Worm (Caenorhabditis elegans): ENCODE data around the gene Y39A1A.16.

DNA sequence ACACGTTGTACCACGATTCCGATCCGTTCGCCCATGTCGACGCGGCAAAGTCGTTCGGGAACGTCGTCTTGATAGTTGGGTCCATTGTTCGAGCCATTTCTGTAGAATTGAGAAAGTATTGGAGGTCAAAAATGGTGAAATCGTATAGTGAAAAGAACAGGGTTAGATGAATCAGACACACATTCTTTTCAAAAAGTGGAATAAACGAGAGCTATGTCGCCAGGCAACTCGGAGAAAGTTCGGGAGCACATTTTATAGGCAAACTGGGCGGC lies 45.7 kb upstream of the Y39A1A.16 start, which contains the start of gene Y39A1A.9:
- no peak for TF ChIP-seq F26F4.8 (GFP tag; conservative IDR thresholded peaks at IDR 0.05)
- no peak for TF ChIP-seq dmd-8 (GFP tag; IDR thresholded peaks at IDR 0.05)
- no peak for TF ChIP-seq dpl-1 (GFP tag; optimal IDR thresholded peaks at IDR 0.05)
- no peak for TF ChIP-seq nhr-237 (tag; optimal IDR thresholded peaks at IDR 0.05)
- no peak for TF ChIP-seq lim-7 (GFP tag; IDR thresholded peaks at IDR 0.05)
- TF ChIP-seq ces-1 (GFP tag; optimal IDR thresholded peaks at IDR 0.05), result no peak
- no peak for TF ChIP-seq fkh-10 (GFP tag; optimal IDR thresholded peaks at IDR 0.05)
- no peak for TF ChIP-seq zip-11 (GFP tag; IDR thresholded peaks at IDR 0.05)
- no peak for TF ChIP-seq unc-39 (tag; optimal IDR thresholded peaks at IDR 0.05)
- no peak for TF ChIP-seq tra-1 (GFP tag; IDR thresholded peaks at IDR 0.05)
- TF ChIP-seq lir-3 (tag; optimal IDR thresholded peaks at IDR 0.05), result no peak
